Worm (Caenorhabditis elegans) whole organism, L3 larva: ENCODE data around the gene K02E10.6.

Experiments
- ZK546.5 ChIP-seq: sonication (generic microtip); optimal IDR thresholded peaks from 2 replicates; lab custom pipeline; 2017; ENCODE audit warnings: missing biosample characterization, missing genetic modification characterization
- ceh-16 ChIP-seq: sonication (generic microtip); optimal IDR thresholded peaks from 2 replicates; lab custom pipeline; 2017; ENCODE audit warnings: missing biosample characterization, missing genetic modification characterization
- egl-27 ChIP-seq: sonication (generic microtip); optimal IDR thresholded peaks from 4 replicates; lab custom pipeline; 2017; ENCODE audit warnings: missing biosample characterization, missing genetic modification reagents, missing genetic modification characterization
- mdl-1 ChIP-seq: fragments of 150-350 bp; optimal IDR thresholded peaks from 2 replicates; lab custom pipeline; 2014; ENCODE audit warnings: missing biosample characterization, missing genetic modification characterization
- nhr-11 ChIP-seq: fragments of 150-350 bp; optimal IDR thresholded peaks from 2 replicates; lab custom pipeline; 2014; ENCODE audit warnings: missing biosample characterization, missing genetic modification characterization
- nhr-12 ChIP-seq: fragments of 150-350 bp; optimal IDR thresholded peaks from 2 replicates; lab custom pipeline; 2014; ENCODE audit warnings: missing biosample characterization, missing genetic modification characterization
- nhr-25 ChIP-seq: sonication (generic microtip); optimal IDR thresholded peaks from 2 replicates; lab custom pipeline; 2017; ENCODE audit warnings: missing biosample characterization, missing genetic modification characterization
- nhr-76 ChIP-seq: fragments of 150-350 bp; sonication (generic microtip); optimal IDR thresholded peaks from 5 replicates; lab custom pipeline; 2014; ENCODE audit warnings: missing biosample characterization, missing genetic modification characterization
- sea-2 ChIP-seq: fragments of 150-350 bp; sonication (generic microtip); optimal IDR thresholded peaks from 4 replicates; lab custom pipeline; 2014; ENCODE audit warnings: missing biosample characterization, missing genetic modification reagents, missing genetic modification characterization
- skn-1 ChIP-seq: fragments of 150-350 bp; optimal IDR thresholded peaks from 2 replicates; lab custom pipeline; 2014; ENCODE audit warnings: missing biosample characterization, missing genetic modification characterization
- unc-62 ChIP-seq: fragments of 150-350 bp; sonication (generic microtip); optimal IDR thresholded peaks from 4 replicates; lab custom pipeline; 2014; ENCODE audit warnings: missing biosample characterization, missing genetic modification reagents, missing genetic modification characterization

DNA sequence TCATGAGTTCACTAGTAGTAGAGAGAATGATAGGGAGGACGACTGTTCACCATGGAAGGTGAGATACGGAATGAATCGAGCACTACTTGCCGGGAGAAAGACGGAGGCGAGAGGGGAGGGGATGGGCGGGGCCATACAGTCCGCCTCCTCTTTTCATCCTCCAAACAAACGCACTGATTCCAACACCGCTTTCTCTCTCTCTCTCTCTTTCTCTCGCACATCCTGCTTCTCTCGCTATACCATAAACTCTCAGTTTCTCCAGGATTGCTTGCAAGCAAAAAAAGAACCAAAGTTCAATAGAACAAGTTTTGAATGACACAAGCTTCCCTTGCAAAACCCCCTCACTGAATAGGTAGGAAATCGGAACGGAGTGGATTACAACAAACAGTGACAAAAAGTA lies 47.2 kb downstream of the K02E10.6 start:
- TF ChIP-seq nhr-12 (tag; lab: Kevin White, UChicago) (no peak), nhr-25 (tag; lab: Kevin White, UChicago) (no peak), egl-27 (tag; lab: Kevin White, UChicago) (no peak), nhr-11 (tag; lab: Kevin White, UChicago) (no peak), skn-1 (tag; lab: Kevin White, UChicago) (no peak), ZK546.5 (tag; lab: Kevin White, UChicago) (no peak), unc-62 (GFP tag; lab: Kevin White, UChicago) (no peak), sea-2 (GFP tag; lab: Kevin White, UChicago) (no peak), mdl-1 (no peak), ceh-16 (no peak), nhr-76 (no peak)
